Worm (Caenorhabditis elegans): ENCODE results near the gene T07G12.3.

Gene T07G12.3

ce11 chrIV:10512752-10513151 is 21.0 kb upstream of the T07G12.3 start:
- TF ChIP-seq xbp-1 (tag; optimal IDR thresholded peaks at IDR 0.05) (no peak), C04F5.9 (tag; optimal IDR thresholded peaks at IDR 0.05) (no peak), zip-4 (GFP tag; optimal IDR thresholded peaks at IDR 0.05) (no peak), lin-39 (tag; optimal IDR thresholded peaks at IDR 0.05) (no peak), unc-130 (tag; optimal IDR thresholded peaks at IDR 0.05) (peak; percentile 50), vab-15 (tag; optimal IDR thresholded peaks at IDR 0.05) (no peak), pag-3 (tag; optimal IDR thresholded peaks at IDR 0.05; ENCODE audit: borderline replicate concordance, insufficient read depth) (peak; percentile 77), ceh-88 (GFP tag; IDR thresholded peaks at IDR 0.05) (no peak), fkh-4 (tag; optimal IDR thresholded peaks at IDR 0.05; ENCODE audit: borderline replicate concordance) (peak; percentile 94), efl-1 (optimal IDR thresholded peaks at IDR 0.05) (no peak), efl-1 (GFP tag; optimal IDR thresholded peaks at IDR 0.05 in 1 of 2) (peak in 1 of 2 experiments; percentile 78), lin-14 (GFP tag; optimal IDR thresholded peaks at IDR 0.05) (peak; percentile 69), F16B12.6 (tag; optimal IDR thresholded peaks at IDR 0.05) (no peak), mep-1 (tag; optimal IDR thresholded peaks at IDR 0.05) (peak; percentile 41), rnt-1 (tag; optimal IDR thresholded peaks at IDR 0.05) (peak; percentile 51), nhr-71 (tag; optimal IDR thresholded peaks at IDR 0.05) (peak; percentile 53), lsy-2 (tag; optimal IDR thresholded peaks at IDR 0.05) (peak in 1 of 2 experiments; percentile 40), C16A3.4 (tag; optimal IDR thresholded peaks at IDR 0.05) (no peak), blmp-1 (tag; optimal IDR thresholded peaks at IDR 0.05) (no peak), mef-2 (tag; optimal IDR thresholded peaks at IDR 0.05) (peak; percentile 10), dsc-1 (tag; optimal IDR thresholded peaks at IDR 0.05) (peak; percentile 99), egl-27 (tag; optimal IDR thresholded peaks at IDR 0.05) (no peak), snu-23 (GFP tag; optimal IDR thresholded peaks at IDR 0.05) (peak; percentile 39)

- TF ChIP-seq efl-3 (GFP tag; optimal IDR thresholded peaks at IDR 0.05) = no peak
- TF ChIP-seq elt-2 (tag; optimal IDR thresholded peaks at IDR 0.05) = peak; percentile 31
Measured at ce11 chrIV:10513266-10513665, 20.5 kb upstream of the T07G12.3 start.

- TF ChIP-seq blmp-1 (tag; optimal IDR thresholded peaks at IDR 0.05) (peak; percentile 15), jun-1 (tag; optimal IDR thresholded peaks at IDR 0.05) (no peak), lin-39 (tag; optimal IDR thresholded peaks at IDR 0.05) (no peak)
Measured at ce11 chrIV:10515128-10515527, 18.6 kb upstream of the T07G12.3 start, which contains the start of gene C02F4.4. TSS of gene C02F4.4 (minus strand) at chrIV:10515228.

DNA sequence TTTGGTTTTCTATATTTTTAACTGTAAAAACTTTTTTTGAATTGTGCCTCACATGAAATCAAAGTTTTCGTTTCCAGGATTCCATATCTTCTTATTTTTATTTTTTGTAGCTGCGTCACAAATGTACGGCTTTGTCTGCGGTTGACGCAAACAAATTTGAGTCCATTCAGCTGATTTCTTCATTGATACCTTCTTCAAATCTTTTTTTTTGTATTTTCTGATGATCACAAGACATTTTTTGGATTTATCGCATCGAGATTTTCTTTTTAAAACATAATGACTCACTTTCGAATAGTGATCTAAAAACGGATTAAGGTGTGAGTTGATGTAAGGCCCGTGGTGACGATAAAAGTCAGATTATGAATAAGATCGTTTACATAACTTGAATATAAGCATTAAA is 15.1 kb upstream of the T07G12.3 start:
- TF ChIP-seq lin-14 (GFP tag; optimal IDR thresholded peaks at IDR 0.05) = no peak
- TF ChIP-seq lsy-2 (tag; optimal IDR thresholded peaks at IDR 0.05) = no peak
- TF ChIP-seq fkh-10 (GFP tag; optimal IDR thresholded peaks at IDR 0.05) = no peak
- TF ChIP-seq nhr-20 (tag; optimal IDR thresholded peaks at IDR 0.05) = no peak
- no peak for TF ChIP-seq unc-130 (tag; optimal IDR thresholded peaks at IDR 0.05)
- no peak for TF ChIP-seq jun-1 (tag; optimal IDR thresholded peaks at IDR 0.05)
- peak; percentile 54 for TF ChIP-seq fkh-8 (tag; optimal IDR thresholded peaks at IDR 0.05)
- TF ChIP-seq alr-1 (tag; optimal IDR thresholded peaks at IDR 0.05; ENCODE audit: borderline replicate concordance) = no peak
- no peak for TF ChIP-seq nhr-85 (tag)
- peak; percentile 55 for TF ChIP-seq sox-4 (tag; optimal IDR thresholded peaks at IDR 0.05)
- no peak for TF ChIP-seq zip-4 (GFP tag; optimal IDR thresholded peaks at IDR 0.05)
- TF ChIP-seq efl-1 (optimal IDR thresholded peaks at IDR 0.05) = no peak
- no peak for TF ChIP-seq efl-1 (GFP tag; optimal IDR thresholded peaks at IDR 0.05 in 1 of 2)
- TF ChIP-seq skn-1 (tag; optimal IDR thresholded peaks at IDR 0.05) = no peak
- TF ChIP-seq snu-23 (GFP tag; optimal IDR thresholded peaks at IDR 0.05) = no peak
- TF ChIP-seq swsn-7 (tag; optimal IDR thresholded peaks at IDR 0.05) = no peak
- no peak for TF ChIP-seq mep-1 (tag; optimal IDR thresholded peaks at IDR 0.05)
- no peak for TF ChIP-seq ces-1 (GFP tag; optimal IDR thresholded peaks at IDR 0.05)
- no peak for TF ChIP-seq fkh-4 (tag; optimal IDR thresholded peaks at IDR 0.05; ENCODE audit: borderline replicate concordance)
- no peak for TF ChIP-seq mdl-1 (tag; optimal IDR thresholded peaks at IDR 0.05)
- no peak for TF ChIP-seq lin-13 (GFP tag; optimal IDR thresholded peaks at IDR 0.05)
- peak; percentile 69 for TF ChIP-seq dsc-1 (tag; optimal IDR thresholded peaks at IDR 0.05)
- no peak for TF ChIP-seq ceh-82 (tag; optimal IDR thresholded peaks at IDR 0.05)
- TF ChIP-seq nhr-71 (tag; optimal IDR thresholded peaks at IDR 0.05) = peak; percentile 3
- no peak for TF ChIP-seq tlp-1 (tag; optimal IDR thresholded peaks at IDR 0.05)
- no peak for TF ChIP-seq xbp-1 (tag; optimal IDR thresholded peaks at IDR 0.05)
- no peak for TF ChIP-seq unc-86 (tag; optimal IDR thresholded peaks at IDR 0.05)
- TF ChIP-seq ceh-8 (GFP tag; optimal IDR thresholded peaks at IDR 0.05) = no peak
- TF ChIP-seq lir-3 (tag; optimal IDR thresholded peaks at IDR 0.05; ENCODE audit: poor library complexity) = no peak
- no peak for TF ChIP-seq nhr-237 (tag; optimal IDR thresholded peaks at IDR 0.05)

Data from whole organism, L1 larva.